Worm (Caenorhabditis elegans): ENCODE measurements around the gene ttr-42.

DNA sequence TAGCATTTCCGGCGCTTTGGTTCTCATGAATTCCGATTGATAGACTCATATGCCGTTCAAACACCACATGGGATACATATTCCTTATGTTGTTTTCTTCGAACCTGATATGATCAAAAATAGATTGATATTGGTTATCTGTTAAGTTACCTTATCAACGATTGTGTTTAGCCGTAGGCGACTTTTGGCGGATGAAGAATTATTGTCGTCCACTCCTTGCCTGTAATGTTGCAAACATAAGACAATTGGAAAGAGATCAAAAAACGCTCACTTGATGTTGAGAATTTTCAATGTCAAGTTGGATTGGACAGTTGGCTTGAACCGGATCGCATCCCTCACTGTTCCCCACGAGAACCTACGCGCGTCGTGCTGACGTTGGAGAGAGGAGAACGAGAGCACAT lies 9.8 kb upstream of the ttr-42 start:
- TF ChIP-seq ces-1 (GFP tag; optimal IDR thresholded peaks at IDR 0.05) = no peak
- no peak for TF ChIP-seq nhr-10 (tag; optimal IDR thresholded peaks at IDR 0.05)
- TF ChIP-seq zip-11 (GFP tag; IDR thresholded peaks at IDR 0.05) = no peak
- no peak for TF ChIP-seq dpl-1 (GFP tag; optimal IDR thresholded peaks at IDR 0.05)
- no peak for TF ChIP-seq snpc-4 (tag; optimal IDR thresholded peaks at IDR 0.05)
- TF ChIP-seq ama-1 (optimal IDR thresholded peaks at IDR 0.05) = no peak

All from whole organism, L4 larva.